Fruit fly (Drosophila melanogaster) whole organism, embryonic: ENCODE measurements around the gene DCP2.

Experiments used
- ATbp ChIP-seq: fragments of 200-800 bp; sonication (Bioruptor generic); optimal IDR thresholded peaks from 2 replicates; lab custom pipeline; 2017; ENCODE audit warnings: missing biosample characterization, mild to moderate bottlenecking, missing genetic modification characterization, missing genetic modification reagents
- Atf6 ChIP-seq: fragments of 200-800 bp; sonication (Bioruptor generic); IDR thresholded peaks from 2 replicates; pipeline ENCODE4 v1.3.6; 2022; ENCODE audit warnings: missing biosample characterization, missing genetic modification characterization
- CG10431 ChIP-seq: fragments of 200-800 bp; sonication (Bioruptor generic); optimal IDR thresholded peaks from 3 replicates; lab custom pipeline; 2018; ENCODE audit warnings: missing biosample characterization, mild to moderate bottlenecking, missing genetic modification characterization
- CG10979 ChIP-seq: fragments of 200-800 bp; sonication (Bioruptor generic); optimal IDR thresholded peaks from 2 replicates; lab custom pipeline; 2018; ENCODE audit warnings: missing biosample characterization, mild to moderate bottlenecking, missing genetic modification characterization, moderate library complexity
- CG11456 ChIP-seq: fragments of 200-800 bp; sonication (Bioruptor generic); IDR thresholded peaks from 3 replicates; pipeline ENCODE4 v1.3.6; 2022; ENCODE audit warnings: missing biosample characterization, missing genetic modification characterization
- CG12071 ChIP-seq: fragments of 200-800 bp; sonication (Bioruptor generic); optimal IDR thresholded peaks from 3 replicates; lab custom pipeline; 2018; ENCODE audit warnings: missing biosample characterization, mild to moderate bottlenecking, missing genetic modification characterization
- CG12744 ChIP-seq: fragments of 200-800 bp; sonication (Bioruptor generic); optimal IDR thresholded peaks from 2 replicates; lab custom pipeline; 2016; ENCODE audit warnings: missing biosample characterization, missing genetic modification characterization
- CG13123 ChIP-seq: fragments of 200-800 bp; sonication (Bioruptor generic); optimal IDR thresholded peaks from 2 replicates; lab custom pipeline; 2016; ENCODE audit warnings: missing biosample characterization, missing genetic modification characterization
- CG13287 ChIP-seq: fragments of 200-800 bp; sonication (Bioruptor generic); IDR thresholded peaks from 2 replicates; pipeline ENCODE4 v1.3.6; 2022; ENCODE audit warnings: missing biosample characterization, missing genetic modification characterization; ENCODE audit not compliant: partially characterized antibody
- CG14710 ChIP-seq: fragments of 200-800 bp; sonication (Bioruptor generic); optimal IDR thresholded peaks from 3 replicates; lab custom pipeline; 2019; ENCODE audit warnings: missing biosample characterization, mild to moderate bottlenecking, missing genetic modification characterization, moderate library complexity
- CG15696 ChIP-seq: fragments of 200-800 bp; sonication (Bioruptor generic); optimal IDR thresholded peaks from 2 replicates; lab custom pipeline; 2019; ENCODE audit warnings: missing biosample characterization, mild to moderate bottlenecking, missing genetic modification characterization, moderate library complexity
- CG17361 ChIP-seq: fragments of 200-800 bp; sonication (Bioruptor generic); IDR thresholded peaks from 3 replicates; pipeline ENCODE4 v1.3.6; 2022; ENCODE audit warnings: missing biosample characterization, missing genetic modification characterization
- CG17568 ChIP-seq: fragments of 200-800 bp; sonication (Bioruptor generic); optimal IDR thresholded peaks from 2 replicates; lab custom pipeline; 2018; ENCODE audit warnings: missing biosample characterization, mild to moderate bottlenecking, missing genetic modification characterization, moderate library complexity
- CG33213 ChIP-seq: fragments of 200-800 bp; sonication (Bioruptor generic); optimal IDR thresholded peaks from 3 replicates; lab custom pipeline; 2016; ENCODE audit warnings: missing biosample characterization, missing genetic modification characterization
- CG34422 ChIP-seq: fragments of 200-800 bp; sonication (Bioruptor generic); IDR thresholded peaks from 3 replicates; pipeline ENCODE4 v1.3.6; 2022; ENCODE audit warnings: missing biosample characterization, missing genetic modification characterization
- CG42726 ChIP-seq: fragments of 200-800 bp; sonication (Bioruptor generic); IDR thresholded peaks from 2 replicates; pipeline ENCODE4 v1.3.6; 2022; ENCODE audit warnings: missing biosample characterization, missing genetic modification characterization; ENCODE audit not compliant: partially characterized antibody
- CG4404 ChIP-seq: fragments of 200-800 bp; sonication (Bioruptor generic); IDR thresholded peaks from 2 replicates; pipeline ENCODE4 v1.3.6; 2022; ENCODE audit warnings: missing biosample characterization, missing genetic modification characterization
- CG4854 ChIP-seq: fragments of 200-800 bp; sonication (Bioruptor generic); optimal IDR thresholded peaks from 2 replicates; lab custom pipeline; 2016; ENCODE audit warnings: missing biosample characterization, missing genetic modification characterization, inconsistent platforms
- CG6175 ChIP-seq: fragments of 200-800 bp; sonication (Bioruptor generic); IDR thresholded peaks from 3 replicates; pipeline ENCODE4 v1.3.6; 2022; ENCODE audit warnings: missing biosample characterization, missing genetic modification characterization
- CG7556 ChIP-seq: fragments of 200-800 bp; sonication (Bioruptor generic); optimal IDR thresholded peaks from 2 replicates; lab custom pipeline; 2017; ENCODE audit warnings: missing biosample characterization, mild to moderate bottlenecking, missing genetic modification characterization
- CG8089 ChIP-seq: fragments of 200-800 bp; sonication (Bioruptor generic); optimal IDR thresholded peaks from 3 replicates; lab custom pipeline; 2016; ENCODE audit warnings: missing biosample characterization, missing genetic modification characterization
- CG8924 ChIP-seq: fragments of 200-800 bp; optimal IDR thresholded peaks from 3 replicates; lab custom pipeline; 2019; ENCODE audit warnings: missing biosample characterization, mild to moderate bottlenecking, missing genetic modification characterization, moderate library complexity
- CG9797 ChIP-seq: fragments of 200-800 bp; sonication (Bioruptor generic); optimal IDR thresholded peaks from 3 replicates; lab custom pipeline; 2018; ENCODE audit warnings: missing biosample characterization, mild to moderate bottlenecking, missing genetic modification characterization
- CG9876 ChIP-seq: fragments of 200-800 bp; sonication (Bioruptor generic); optimal IDR thresholded peaks from 2 replicates; lab custom pipeline; 2016; ENCODE audit warnings: missing biosample characterization, missing genetic modification characterization
- CHES-1-like ChIP-seq: fragments of 200-800 bp; sonication (Bioruptor generic); optimal IDR thresholded peaks from 2 replicates; lab custom pipeline; 2016; ENCODE audit warnings: missing biosample characterization, missing genetic modification characterization
- CTCF ChIP-seq: fragments of 200-800 bp; sonication (Bioruptor generic); optimal IDR thresholded peaks from 2 replicates; lab custom pipeline; 2017; ENCODE audit warnings: missing biosample characterization, mild to moderate bottlenecking, missing genetic modification characterization, moderate library complexity
- Dip3 ChIP-seq: fragments of 200-800 bp; sonication (Bioruptor generic); optimal IDR thresholded peaks from 3 replicates; lab custom pipeline; 2016; ENCODE audit warnings: missing biosample characterization, missing genetic modification characterization
- Gug ChIP-seq: fragments of 200-800 bp; sonication (Bioruptor generic); IDR thresholded peaks from 4 replicates; pipeline ENCODE4 v1.3.6; 2022; ENCODE audit warnings: missing biosample characterization, missing genetic modification characterization
- Hmr ChIP-seq: fragments of 200-800 bp; sonication (Bioruptor generic); optimal IDR thresholded peaks from 3 replicates; lab custom pipeline; 2017; ENCODE audit warnings: mild to moderate bottlenecking, missing biosample characterization, missing genetic modification reagents, missing genetic modification characterization
- Hmx ChIP-seq: fragments of 200-800 bp; sonication (Bioruptor generic); optimal IDR thresholded peaks from 2 replicates; lab custom pipeline; 2016; ENCODE audit warnings: missing biosample characterization, missing genetic modification characterization
- Max ChIP-seq: fragments of 200-800 bp; sonication (Bioruptor generic); optimal IDR thresholded peaks from 2 replicates; lab custom pipeline; 2016; ENCODE audit warnings: missing biosample characterization, mild to moderate bottlenecking, missing genetic modification characterization
- NFAT ChIP-seq: fragments of 200-800 bp; sonication (Bioruptor generic); IDR thresholded peaks from 2 replicates; pipeline ENCODE4 v1.3.6; 2022; ENCODE audit warnings: missing biosample characterization, missing genetic modification characterization
- abd-A ChIP-seq: fragments of 200-800 bp; sonication (Bioruptor generic); optimal IDR thresholded peaks from 3 replicates; lab custom pipeline; 2019; ENCODE audit warnings: missing biosample characterization, mild to moderate bottlenecking, missing genetic modification characterization, moderate library complexity
- al ChIP-seq: fragments of 200-800 bp; sonication (Bioruptor generic); IDR thresholded peaks from 2 replicates; pipeline ENCODE4 v1.3.6; 2022; ENCODE audit warnings: missing biosample characterization, missing genetic modification characterization
- aop ChIP-seq: fragments of 200-800 bp; sonication (Bioruptor generic); IDR thresholded peaks from 2 replicates; pipeline ENCODE4 v1.3.6; 2022; ENCODE audit warnings: missing biosample characterization, missing genetic modification characterization
- cato ChIP-seq: fragments of 200-800 bp; sonication (Bioruptor generic); optimal IDR thresholded peaks from 2 replicates; lab custom pipeline; 2016; ENCODE audit warnings: missing biosample characterization, missing genetic modification characterization, borderline replicate concordance
- ci ChIP-seq: fragments of 200-800 bp; sonication (Bioruptor generic); IDR thresholded peaks from 3 replicates; pipeline ENCODE4 v1.3.6; 2022; ENCODE audit warnings: missing biosample characterization, missing genetic modification characterization
- disco-r ChIP-seq: fragments of 200-800 bp; sonication (Bioruptor generic); optimal IDR thresholded peaks from 2 replicates; lab custom pipeline; 2016; ENCODE audit warnings: missing biosample characterization, missing genetic modification characterization
- fd3F ChIP-seq: fragments of 200-800 bp; sonication (Bioruptor generic); optimal IDR thresholded peaks from 2 replicates; lab custom pipeline; 2018; ENCODE audit warnings: missing biosample characterization, mild to moderate bottlenecking, missing genetic modification characterization, moderate library complexity
- gce ChIP-seq: fragments of 200-800 bp; sonication (Bioruptor generic); IDR thresholded peaks from 3 replicates; pipeline ENCODE4 v1.3.6; 2022; ENCODE audit warnings: missing biosample characterization, missing genetic modification characterization
- gcm ChIP-seq: fragments of 200-800 bp; sonication (Bioruptor generic); optimal IDR thresholded peaks from 2 replicates; lab custom pipeline; 2019; ENCODE audit warnings: missing biosample characterization, mild to moderate bottlenecking, missing genetic modification characterization, moderate library complexity
- gem ChIP-seq: fragments of 200-800 bp; sonication (Bioruptor generic); optimal IDR thresholded peaks from 2 replicates; lab custom pipeline; 2019; ENCODE audit warnings: missing biosample characterization, mild to moderate bottlenecking, missing genetic modification characterization, moderate library complexity
- hkb ChIP-seq, 2 experiments: fragments of 200-800 bp in 1 of 2; fragments of >200 bp in 1 of 2; sonication (Bioruptor generic) in 1 of 2; IDR thresholded peaks in 1 of 2; optimal IDR thresholded peaks in 1 of 2; 2 replicates each; pipeline versions ENCODE4 v1.3.6 to Lab custom; 2017 to 2022; ENCODE audit warnings: missing biosample characterization in 1 of 2, missing genetic modification characterization in 1 of 2
- jigr1 ChIP-seq: fragments of 200-800 bp; sonication (Bioruptor generic); IDR thresholded peaks from 3 replicates; pipeline ENCODE4 v1.3.6; 2022; ENCODE audit warnings: missing biosample characterization, missing genetic modification characterization
- lbe ChIP-seq: fragments of 200-800 bp; sonication (Bioruptor generic); optimal IDR thresholded peaks from 2 replicates; lab custom pipeline; 2016; ENCODE audit warnings: missing biosample characterization, mild to moderate bottlenecking, missing genetic modification characterization
- nerfin-2 ChIP-seq: fragments of 200-800 bp; sonication (Bioruptor generic); IDR thresholded peaks from 2 replicates; pipeline ENCODE4 v1.3.6; 2022; ENCODE audit warnings: missing biosample characterization, missing genetic modification characterization; ENCODE audit not compliant: partially characterized antibody
- psq ChIP-seq: fragments of 200-800 bp; sonication (Bioruptor generic); optimal IDR thresholded peaks from 2 replicates; lab custom pipeline; 2017; ENCODE audit warnings: missing biosample characterization, missing genetic modification characterization
- sens-2 ChIP-seq: fragments of 200-800 bp; sonication (Bioruptor generic); IDR thresholded peaks from 2 replicates; pipeline ENCODE4 v1.3.6; 2022; ENCODE audit warnings: missing biosample characterization, missing genetic modification characterization
- sob ChIP-seq: fragments of 200-800 bp; sonication (Bioruptor generic); IDR thresholded peaks from 2 replicates; pipeline ENCODE4 v1.3.6; 2022; ENCODE audit warnings: missing biosample characterization, missing genetic modification characterization
- ttk ChIP-seq: fragments of 200-800 bp; sonication (Bioruptor generic); IDR thresholded peaks from 2 replicates; pipeline ENCODE4 v2.1.2; 2022; ENCODE audit warnings: missing biosample characterization, missing genetic modification characterization
- vnd ChIP-seq: fragments of 200-800 bp; sonication (Bioruptor generic); IDR thresholded peaks from 3 replicates; pipeline ENCODE4 v1.3.6; 2022; ENCODE audit warnings: missing biosample characterization, missing genetic modification characterization; ENCODE audit not compliant: partially characterized antibody

The DCP2 gene

dm6 chr3L:15823780-15824423, 2.3 kb downstream of the DCP2 start (continued):
- 0 out of 2 replicates have a peak, but pooled peaks have one; percentile 26 for TF ChIP-seq sob (GFP tag; lab: Robert Waterston, UW)
- TF ChIP-seq gem (tag; lab: Kevin White, UChicago), result peak; percentile 46
- TF ChIP-seq CTCF (GFP tag; lab: Kevin White, UChicago), result no peak
- TF ChIP-seq Max (GFP tag; lab: Kevin White, UChicago), result no peak
- no peak for TF ChIP-seq CG8089
- TF ChIP-seq NFAT (GFP tag; lab: Robert Waterston, UW), result no peak
- TF ChIP-seq Atf6 (GFP tag; lab: Robert Waterston, UW), result no peak
- no peak for TF ChIP-seq CG42726 (GFP tag; lab: Robert Waterston, UW)
- TF ChIP-seq vnd, result no peak
- TF ChIP-seq Dip3 (GFP tag; lab: Kevin White, UChicago), result no peak
- no peak for TF ChIP-seq gce (GFP tag; lab: Robert Waterston, UW)
- no peak for TF ChIP-seq CG4404
- TF ChIP-seq hkb (optimal IDR thresholded peaks at IDR 0.05; lab: Kevin White, UChicago), result no peak
- TF ChIP-seq hkb (GFP tag; IDR thresholded peaks at IDR 0.05; lab: Robert Waterston, UW), result no peak
- no peak for TF ChIP-seq ci
- TF ChIP-seq CHES-1-like, result no peak
- TF ChIP-seq fd3F (GFP tag; lab: Kevin White, UChicago), result no peak
- peak; percentile 28 for TF ChIP-seq ATbp (GFP tag; lab: Kevin White, UChicago)
- TF ChIP-seq Hmx, result no peak
- TF ChIP-seq CG13287 (GFP tag; lab: Robert Waterston, UW), result no peak
- TF ChIP-seq aop (GFP tag; lab: Robert Waterston, UW), result no peak
- TF ChIP-seq CG13123, result no peak
- no peak for TF ChIP-seq CG7556
- no peak for TF ChIP-seq CG11456 (GFP tag; lab: Robert Waterston, UW)
- TF ChIP-seq CG9797 (GFP tag; lab: Kevin White, UChicago), result no peak
- TF ChIP-seq CG14710 (tag; lab: Kevin White, UChicago), result no peak
- no peak for TF ChIP-seq Gug
- TF ChIP-seq CG6175 (GFP tag; lab: Robert Waterston, UW), result no peak
- TF ChIP-seq psq (GFP tag; lab: Kevin White, UChicago), result no peak
- no peak for TF ChIP-seq CG12744
- TF ChIP-seq gcm, result no peak
- TF ChIP-seq lbe (GFP tag; lab: Kevin White, UChicago), result no peak
- TF ChIP-seq sens-2 (GFP tag; lab: Robert Waterston, UW), result no peak
- no peak for TF ChIP-seq jigr1 (GFP tag; lab: Robert Waterston, UW)
- no peak for TF ChIP-seq ttk (GFP tag; lab: Robert Waterston, UW)
- no peak for TF ChIP-seq CG15696 (tag; lab: Kevin White, UChicago)
- TF ChIP-seq CG9876 (GFP tag; lab: Kevin White, UChicago), result no peak
- no peak for TF ChIP-seq nerfin-2 (GFP tag; lab: Robert Waterston, UW)
- TF ChIP-seq CG10431 (GFP tag; lab: Kevin White, UChicago), result no peak
- peak; percentile 15 for TF ChIP-seq Hmr
- TF ChIP-seq CG12071 (GFP tag; lab: Kevin White, UChicago), result peak; percentile 21
- TF ChIP-seq CG4854, result no peak
- no peak for TF ChIP-seq CG33213 (GFP tag; lab: Kevin White, UChicago)
- TF ChIP-seq cato, result no peak
- peak; percentile 27 for TF ChIP-seq CG17568 (GFP tag; lab: Kevin White, UChicago)
- TF ChIP-seq CG10979 (tag; lab: Kevin White, UChicago), result no peak
- TF ChIP-seq CG34422 (GFP tag; lab: Robert Waterston, UW), result no peak
- TF ChIP-seq CG8924, result peak; percentile 12
- no peak for TF ChIP-seq CG17361
- TF ChIP-seq abd-A (tag; lab: Kevin White, UChicago), result no peak
- TF ChIP-seq disco-r (GFP tag; lab: Kevin White, UChicago), result no peak
- TF ChIP-seq al (GFP tag; lab: Robert Waterston, UW), result no peak
